Fruit fly (Drosophila melanogaster) whole organism, wandering third instar larva: ENCODE measurements around the gene wapl.

Experiments used
- Abd-B ChIP-seq: fragments of >200 bp; optimal IDR thresholded peaks from 2 replicates; lab custom pipeline; 2017; ENCODE audit warnings: missing biosample characterization, missing genetic modification characterization
- CG32264 ChIP-seq: fragments of 200-800 bp; sonication (Bioruptor generic); optimal IDR thresholded peaks from 2 replicates; lab custom pipeline; 2016; ENCODE audit warnings: missing biosample characterization, missing genetic modification characterization
- CG9705 ChIP-seq: fragments of 200-800 bp; sonication (Bioruptor generic); optimal IDR thresholded peaks from 2 replicates; lab custom pipeline; 2018; ENCODE audit warnings: missing biosample characterization, mild to moderate bottlenecking, missing genetic modification characterization
- CrebA ChIP-seq: fragments of 200-800 bp; sonication (Bioruptor generic); optimal IDR thresholded peaks from 2 replicates; lab custom pipeline; 2016; ENCODE audit warnings: missing biosample characterization, mild to moderate bottlenecking, missing genetic modification characterization, borderline replicate concordance
- Dif ChIP-seq: fragments of 200-275, 200-300 bp; sonication (Bioruptor generic); optimal IDR thresholded peaks from 2 replicates; lab custom pipeline; 2018; ENCODE audit warnings: missing biosample characterization, missing genetic modification characterization; ENCODE audit not compliant: partially characterized antibody
- GATAd ChIP-seq: sonication (Bioruptor generic); optimal IDR thresholded peaks from 2 replicates; lab custom pipeline; 2016; ENCODE audit warnings: missing biosample characterization, missing genetic modification characterization
- HLH106 ChIP-seq: fragments of 200-800 bp; optimal IDR thresholded peaks from 3 replicates; lab custom pipeline; 2019; ENCODE audit warnings: missing biosample characterization, mild to moderate bottlenecking, missing genetic modification characterization, moderate library complexity
- Hnf4 ChIP-seq: fragments of 200-800 bp; sonication (Bioruptor generic); optimal IDR thresholded peaks from 2 replicates; lab custom pipeline; 2016; ENCODE audit warnings: missing biosample characterization, mild to moderate bottlenecking, missing genetic modification characterization
- Hr78 ChIP-seq: fragments of >200 bp; optimal IDR thresholded peaks from 2 replicates; lab custom pipeline; 2017; ENCODE audit warnings: missing biosample characterization, missing genetic modification characterization
- Hr83 ChIP-seq: fragments of 200-300 bp; sonication (Bioruptor generic); optimal IDR thresholded peaks from 2 replicates; lab custom pipeline; 2016; ENCODE audit warnings: missing biosample characterization, mild to moderate bottlenecking, missing genetic modification characterization, moderate library complexity; ENCODE audit not compliant: poor library complexity, severe bottlenecking
- Jra ChIP-seq: sonication (Bioruptor generic); optimal IDR thresholded peaks from 2 replicates; lab custom pipeline; 2016; ENCODE audit warnings: missing biosample characterization, missing genetic modification characterization
- Myc ChIP-seq: fragments of >200 bp; optimal IDR thresholded peaks from 2 replicates; lab custom pipeline; 2017
- Rel ChIP-seq, 2 experiments: fragments of 200-800 bp; sonication (Bioruptor generic) in 1 of 2; optimal IDR thresholded peaks; 2 replicates in 1 of 2; 3 replicates in 1 of 2; lab custom pipeline; 2016 to 2019; ENCODE audit warnings: mild to moderate bottlenecking in 2 of 2, missing biosample characterization in 2 of 2, missing genetic modification characterization in 2 of 2, moderate library complexity in 1 of 2
- Sp1 ChIP-seq: fragments of 200-800 bp; sonication (Bioruptor generic); optimal IDR thresholded peaks from 3 replicates; lab custom pipeline; 2019; ENCODE audit warnings: missing biosample characterization, mild to moderate bottlenecking, missing genetic modification characterization, moderate library complexity
- Vsx2 ChIP-seq: fragments of 200-300, 225-300 bp; sonication (Bioruptor generic); optimal IDR thresholded peaks from 2 replicates; lab custom pipeline; 2018; ENCODE audit warnings: missing biosample characterization, missing genetic modification characterization; ENCODE audit not compliant: partially characterized antibody
- br ChIP-seq: fragments of 200-800 bp; sonication (Bioruptor generic); optimal IDR thresholded peaks from 2 replicates; lab custom pipeline; 2016; ENCODE audit warnings: missing biosample characterization, missing genetic modification characterization
- dl ChIP-seq, 2 experiments: fragments of 175-275, 200-275 bp in 1 of 2; fragments of 200-275 bp in 1 of 2; sonication (Bioruptor generic); optimal IDR thresholded peaks; lab custom pipeline; 2018; ENCODE audit warnings: mild to moderate bottlenecking in 2 of 2, missing biosample characterization in 2 of 2, missing genetic modification characterization in 2 of 2, moderate library complexity in 2 of 2; ENCODE audit not compliant: partially characterized antibody in 2 of 2, insufficient read depth in 1 of 2
- dmrt93B ChIP-seq: fragments of 200-800 bp; sonication (Bioruptor generic); optimal IDR thresholded peaks from 2 replicates; lab custom pipeline; 2018; ENCODE audit warnings: missing biosample characterization, mild to moderate bottlenecking, missing genetic modification characterization
- dsf ChIP-seq: sonication (Bioruptor generic); optimal IDR thresholded peaks from 2 replicates; lab custom pipeline; 2016; ENCODE audit warnings: missing biosample characterization, missing genetic modification characterization, borderline replicate concordance
- ey ChIP-seq: fragments of 200-800 bp; sonication (Bioruptor generic); optimal IDR thresholded peaks from 2 replicates; lab custom pipeline; 2016; ENCODE audit warnings: missing biosample characterization, missing genetic modification characterization
- foxo ChIP-seq, 2 experiments: fragments of 200-800 bp; sonication (Bioruptor generic); optimal IDR thresholded peaks; 2 replicates in 1 of 2; 3 replicates in 1 of 2; lab custom pipeline; 2016 to 2017; ENCODE audit warnings: missing biosample characterization in 2 of 2, missing genetic modification characterization in 2 of 2
- fru ChIP-seq: fragments of 200-800 bp; sonication (Bioruptor generic); optimal IDR thresholded peaks from 3 replicates; lab custom pipeline; 2016; ENCODE audit warnings: missing biosample characterization, mild to moderate bottlenecking, missing genetic modification characterization
- h ChIP-seq: fragments of 200-800 bp; sonication (Bioruptor generic); optimal IDR thresholded peaks from 3 replicates; lab custom pipeline; 2016; ENCODE audit warnings: missing biosample characterization, mild to moderate bottlenecking, missing genetic modification characterization
- jim ChIP-seq: fragments of 175-275, 200-325 bp; sonication (Bioruptor generic); optimal IDR thresholded peaks from 2 replicates; lab custom pipeline; 2016; ENCODE audit warnings: missing biosample characterization, mild to moderate bottlenecking, missing genetic modification characterization
- lola ChIP-seq: fragments of >200 bp; optimal IDR thresholded peaks from 2 replicates; lab custom pipeline; 2017; ENCODE audit warnings: missing biosample characterization, missing genetic modification characterization
- pan ChIP-seq: fragments of >200 bp; optimal IDR thresholded peaks from 2 replicates; lab custom pipeline; 2017
- psq ChIP-seq: fragments of 200-800 bp; sonication (Bioruptor generic); optimal IDR thresholded peaks from 3 replicates; lab custom pipeline; 2017; ENCODE audit warnings: missing biosample characterization, mild to moderate bottlenecking, missing genetic modification characterization, moderate library complexity
- sage ChIP-seq: fragments of 200-800 bp; sonication (Bioruptor generic); optimal IDR thresholded peaks from 2 replicates; lab custom pipeline; 2016; ENCODE audit warnings: missing biosample characterization, mild to moderate bottlenecking, missing genetic modification characterization
- tai ChIP-seq: sonication (Bioruptor generic); optimal IDR thresholded peaks from 2 replicates; lab custom pipeline; 2016; ENCODE audit warnings: missing biosample characterization, missing genetic modification characterization
- woc ChIP-seq: sonication (Bioruptor generic); optimal IDR thresholded peaks from 2 replicates; lab custom pipeline; 2016; ENCODE audit warnings: missing biosample characterization, mild to moderate bottlenecking, missing genetic modification characterization

The wapl gene

dm6 chrX:2193809-2194207 is 35.0 kb upstream of the wapl start, which contains the start of gene CG14053:
Gene CG14053 (minus strand): TSS chrX:2193909.
- no peak for TF ChIP-seq dmrt93B (GFP tag; lab: Kevin White, UChicago)
- no peak for TF ChIP-seq GATAd
- no peak for TF ChIP-seq Dif (GFP tag; lab: Kevin White, UChicago)
- no peak for TF ChIP-seq Rel (GFP tag; optimal IDR thresholded peaks at IDR 0.05; lab: Kevin White, UChicago)
- TF ChIP-seq Rel (tag; optimal IDR thresholded peaks at IDR 0.05; lab: Kevin White, UChicago): peak; percentile 82
- no peak for TF ChIP-seq CG9705
- TF ChIP-seq, all 38 proteins: peak for 1

DNA sequence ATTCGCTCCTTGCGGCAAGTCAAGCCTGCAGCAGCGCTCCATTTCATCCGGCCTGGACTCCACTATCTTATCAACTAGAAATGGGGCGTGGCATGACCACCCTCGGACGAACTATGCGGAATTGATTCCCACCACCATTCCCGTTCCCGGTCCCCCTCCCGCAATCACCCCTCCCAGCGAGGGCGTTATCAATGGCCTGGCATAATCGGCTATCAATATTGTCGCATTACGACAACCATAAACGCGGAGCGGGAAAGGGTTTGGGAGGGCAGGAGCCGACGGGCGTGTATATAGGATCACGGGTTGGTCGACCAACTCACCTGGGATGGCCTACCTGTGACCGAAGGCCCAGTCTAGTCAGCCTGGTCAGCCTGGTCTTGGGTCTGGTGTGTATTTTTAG is 34.4 kb upstream of the wapl start:
- no peak for TF ChIP-seq dsf (GFP tag; lab: Kevin White, UChicago)
- TF ChIP-seq h: no peak
- TF ChIP-seq Hnf4 (GFP tag; lab: Kevin White, UChicago): no peak
- no peak for TF ChIP-seq CG32264 (GFP tag; lab: Kevin White, UChicago)
- TF ChIP-seq Hr78 (GFP tag; lab: Kevin White, UChicago): no peak
- TF ChIP-seq Myc: no peak
- no peak for TF ChIP-seq br (GFP tag; lab: Kevin White, UChicago)
- TF ChIP-seq Jra (GFP tag; lab: Kevin White, UChicago): no peak
- TF ChIP-seq HLH106: no peak
- TF ChIP-seq psq (GFP tag; lab: Kevin White, UChicago): no peak
- no peak for TF ChIP-seq jim (GFP tag; lab: Kevin White, UChicago)
- TF ChIP-seq ey (GFP tag; lab: Kevin White, UChicago): no peak
- no peak for TF ChIP-seq Hr83 (GFP tag; lab: Kevin White, UChicago)
- TF ChIP-seq dl (GFP tag; optimal IDR thresholded peaks at IDR 0.05; lab: Kevin White, UChicago; ENCODE audit: insufficient read depth in 1 of 2, partially characterized antibody in 2 of 2): no peak
- TF ChIP-seq Rel (GFP tag; optimal IDR thresholded peaks at IDR 0.05; lab: Kevin White, UChicago): no peak
- TF ChIP-seq Rel (tag; optimal IDR thresholded peaks at IDR 0.05; lab: Kevin White, UChicago): no peak

dm6 chrX:2191896-2192295 is 33.1 kb upstream of the wapl start:
- no peak for TF ChIP-seq Sp1 (GFP tag; lab: Kevin White, UChicago)
- TF ChIP-seq, all 38 proteins: peak for 0

dm6 chrX:2188888-2189287 is 30.1 kb upstream of the wapl start, which contains the start of gene Mct1:
Gene Mct1 (plus strand): TSS chrX:2189188.
- TF ChIP-seq Vsx2 (GFP tag; lab: Kevin White, UChicago) (no peak), Dif (GFP tag; lab: Kevin White, UChicago) (no peak), fru (no peak), lola (GFP tag; lab: Kevin White, UChicago) (no peak), dmrt93B (GFP tag; lab: Kevin White, UChicago) (no peak), CrebA (GFP tag; lab: Kevin White, UChicago) (no peak), pan (lab: Kevin White, UChicago) (no peak), psq (GFP tag; lab: Kevin White, UChicago) (no peak), sage (GFP tag; lab: Kevin White, UChicago) (no peak), dl (GFP tag; optimal IDR thresholded peaks at IDR 0.05; lab: Kevin White, UChicago; ENCODE audit: insufficient read depth in 1 of 2, partially characterized antibody in 2 of 2) (no peak), Hr83 (GFP tag; lab: Kevin White, UChicago) (no peak), woc (GFP tag; lab: Kevin White, UChicago) (no peak), br (GFP tag; lab: Kevin White, UChicago) (no peak), foxo (GFP tag; optimal IDR thresholded peaks at IDR 0.05; lab: Kevin White, UChicago) (no peak), Abd-B (GFP tag; lab: Kevin White, UChicago) (no peak), Rel (GFP tag; optimal IDR thresholded peaks at IDR 0.05; lab: Kevin White, UChicago) (no peak), Rel (tag; optimal IDR thresholded peaks at IDR 0.05; lab: Kevin White, UChicago) (no peak), Jra (GFP tag; lab: Kevin White, UChicago) (no peak)
- TF ChIP-seq, all 38 proteins: peak for 0

DNA sequence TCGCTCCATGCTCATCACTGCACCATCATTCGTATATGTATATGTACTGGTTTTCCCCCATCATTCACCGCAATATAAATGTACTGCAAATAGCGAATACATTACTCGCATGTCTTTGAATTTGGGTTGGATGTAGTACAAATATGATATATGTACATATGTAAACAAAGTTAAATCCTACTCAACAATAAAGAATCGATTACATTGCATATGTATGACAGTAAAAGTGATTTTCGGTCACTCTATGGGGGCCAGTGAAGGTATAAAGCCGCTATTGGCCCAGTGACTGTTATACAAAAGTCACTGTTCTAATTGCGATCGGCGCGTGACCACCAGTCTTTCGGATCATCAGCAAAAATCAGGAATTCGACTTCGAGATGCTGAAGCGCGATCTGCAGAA is 28.7 kb upstream of the wapl start, which contains the start of gene CG3457:
TSS of gene CG3457 (plus strand) at position 301 of the 400 bp plus-strand sequence.
- no peak for TF ChIP-seq fru
- TF ChIP-seq ey (GFP tag; lab: Kevin White, UChicago): no peak
- TF ChIP-seq woc (GFP tag; lab: Kevin White, UChicago): no peak
- TF ChIP-seq tai (GFP tag; lab: Kevin White, UChicago): no peak
